Worm (Caenorhabditis elegans) whole organism, midembryonic: Measurements from ENCODE around the gene twk-12.

ENCODE experiments used
- cog-1 ChIP-seq: sonication (generic microtip); optimal IDR thresholded peaks from 2 replicates; lab custom pipeline; 2016; ENCODE audit warnings: missing genetic modification characterization, missing compliant biosample characterization
- flt-1 ChIP-seq: fragments of 200-800 bp; sonication (Bioruptor generic); IDR thresholded peaks from 2 replicates; pipeline ENCODE4 v1.3.6; 2022; ENCODE audit warnings: missing genetic modification characterization, missing compliant biosample characterization
- med-1 ChIP-seq: sonication (generic microtip); optimal IDR thresholded peaks from 2 replicates; lab custom pipeline; 2017; ENCODE audit warnings: missing genetic modification characterization, mild to moderate bottlenecking, missing compliant biosample characterization, antibody characterized with exemption, missing genetic modification reagents; ENCODE audit not compliant: insufficient read depth
- tab-1 ChIP-seq: fragments of 200-800 bp; sonication (Bioruptor generic); IDR thresholded peaks from 2 replicates; pipeline ENCODE4 v1.3.6; 2022; ENCODE audit warnings: missing genetic modification characterization, missing compliant biosample characterization
- ztf-23 ChIP-seq: fragments of 200-800 bp; sonication (Bioruptor generic); IDR thresholded peaks from 2 replicates; pipeline ENCODE4 v1.3.6; 2022; ENCODE audit warnings: missing genetic modification reagents, missing genetic modification characterization, missing compliant biosample characterization

- TF ChIP-seq ztf-23 (no peak), med-1 (GFP tag; lab: Kevin White, UChicago) (no peak), cog-1 (no peak), tab-1 (GFP tag; lab: Robert Waterston, UW) (no peak), flt-1 (no peak)
Measured at ce11 chrV:10711004-10711403, 43.6 kb downstream of the twk-12 start.
